Worm (Caenorhabditis elegans) whole organism, mixed stage, embryonic: ENCODE data around the gene F42A10.9.
A peak's percentile ranks its signal among the peaks of the same experiment; 100 is the strongest.

ENCODE experiments used
- M03D4.4 ChIP-seq: sonication (generic microtip); optimal IDR thresholded peaks from 2 replicates; lab custom pipeline; 2017; ENCODE audit warnings: mild to moderate bottlenecking, missing genetic modification characterization, missing compliant biosample characterization
- bed-3 ChIP-seq: fragments of 200-800 bp; sonication (Bioruptor generic); optimal IDR thresholded peaks from 3 replicates; lab custom pipeline; 2018; ENCODE audit warnings: mild to moderate bottlenecking, missing genetic modification characterization, moderate library complexity, missing compliant biosample characterization
- blmp-1 ChIP-seq: fragments of 150-350 bp; optimal IDR thresholded peaks from 2 replicates; lab custom pipeline; 2014; ENCODE audit warnings: missing biosample characterization, missing genetic modification characterization
- ceh-39 ChIP-seq: fragments of 150-350 bp; optimal IDR thresholded peaks from 2 replicates; lab custom pipeline; 2014; ENCODE audit warnings: missing biosample characterization, missing genetic modification characterization
- ceh-43 ChIP-seq: fragments of 200-800 bp; sonication (Bioruptor generic); optimal IDR thresholded peaks from 2 replicates; lab custom pipeline; 2018; ENCODE audit warnings: mild to moderate bottlenecking, missing genetic modification characterization, moderate library complexity, missing compliant biosample characterization
- ceh-83 ChIP-seq: fragments of 200-800 bp; sonication (Bioruptor generic); optimal IDR thresholded peaks from 2 replicates; lab custom pipeline; 2018; ENCODE audit warnings: mild to moderate bottlenecking, missing genetic modification characterization, missing compliant biosample characterization
- ces-1 ChIP-seq: fragments of 150-350 bp; optimal IDR thresholded peaks from 2 replicates; lab custom pipeline; 2014; ENCODE audit warnings: missing biosample characterization, missing genetic modification reagents, missing genetic modification characterization
- cnd-1 ChIP-seq: fragments of 200-800 bp; sonication (Bioruptor generic); optimal IDR thresholded peaks from 2 replicates; lab custom pipeline; 2018; ENCODE audit warnings: mild to moderate bottlenecking, missing genetic modification characterization, missing compliant biosample characterization
- drap-1 ChIP-seq: fragments of 200-800 bp; sonication (Bioruptor generic); optimal IDR thresholded peaks from 3 replicates; lab custom pipeline; 2018; ENCODE audit warnings: mild to moderate bottlenecking, missing genetic modification characterization, missing compliant biosample characterization
- elt-1 ChIP-seq: sonication (generic microtip); optimal IDR thresholded peaks from 2 replicates; lab custom pipeline; 2017; ENCODE audit warnings: missing genetic modification characterization, mild to moderate bottlenecking, missing compliant biosample characterization, antibody characterized with exemption, moderate library complexity, borderline replicate concordance; ENCODE audit not compliant: insufficient read depth
- elt-3 ChIP-seq: fragments of 150-350 bp; optimal IDR thresholded peaks from 2 replicates; lab custom pipeline; 2014; ENCODE audit warnings: missing biosample characterization, missing genetic modification characterization
- flh-1 ChIP-seq: fragments of 200-800 bp; sonication (Bioruptor generic); optimal IDR thresholded peaks from 2 replicates; lab custom pipeline; 2018; ENCODE audit warnings: mild to moderate bottlenecking, missing genetic modification characterization, moderate library complexity, missing compliant biosample characterization
- ham-2 ChIP-seq: fragments of 200-800 bp; sonication (Bioruptor generic); optimal IDR thresholded peaks from 2 replicates; lab custom pipeline; 2018; ENCODE audit warnings: mild to moderate bottlenecking, missing genetic modification characterization, missing compliant biosample characterization
- lin-13 ChIP-seq: fragments of 150-350 bp; optimal IDR thresholded peaks from 2 replicates; lab custom pipeline; 2014; ENCODE audit warnings: missing biosample characterization, missing genetic modification characterization
- lin-32 ChIP-seq: fragments of 200-800 bp; sonication (Bioruptor generic); optimal IDR thresholded peaks from 2 replicates; lab custom pipeline; 2018; ENCODE audit warnings: mild to moderate bottlenecking, missing genetic modification characterization, missing compliant biosample characterization
- lsy-2 ChIP-seq: fragments of 150-350 bp; optimal IDR thresholded peaks from 2 replicates; lab custom pipeline; 2014; ENCODE audit warnings: missing biosample characterization, missing genetic modification characterization
- mab-5 ChIP-seq: fragments of 150-350 bp; optimal IDR thresholded peaks from 2 replicates; lab custom pipeline; 2014; ENCODE audit warnings: missing biosample characterization, missing genetic modification characterization
- mep-1 ChIP-seq: fragments of 150-350 bp; optimal IDR thresholded peaks from 2 replicates; lab custom pipeline; 2017; ENCODE audit warnings: missing biosample characterization, missing genetic modification reagents, missing genetic modification characterization, inconsistent platforms
- mls-2 ChIP-seq: sonication (generic microtip); optimal IDR thresholded peaks from 2 replicates; lab custom pipeline; 2016; ENCODE audit warnings: mild to moderate bottlenecking, missing genetic modification characterization, moderate library complexity, missing compliant biosample characterization
- nhr-12 ChIP-seq: fragments of 150-350 bp; optimal IDR thresholded peaks from 2 replicates; lab custom pipeline; 2014; ENCODE audit warnings: missing biosample characterization, missing genetic modification characterization
- nhr-2 ChIP-seq: fragments of 150-350 bp; optimal IDR thresholded peaks from 2 replicates; lab custom pipeline; 2014; ENCODE audit warnings: missing biosample characterization, missing genetic modification characterization
- nhr-76 ChIP-seq: sonication (generic microtip); optimal IDR thresholded peaks from 2 replicates; lab custom pipeline; 2017; ENCODE audit warnings: missing biosample characterization, missing genetic modification characterization
- pha-4 ChIP-seq: fragments of 150-350 bp; optimal IDR thresholded peaks from 2 replicates; lab custom pipeline; 2018; ENCODE audit warnings: missing biosample characterization, missing genetic modification reagents, missing genetic modification characterization
- sem-2 ChIP-seq: fragments of 200-800 bp; sonication (Bioruptor generic); optimal IDR thresholded peaks from 2 replicates; lab custom pipeline; 2018; ENCODE audit warnings: mild to moderate bottlenecking, missing genetic modification characterization, missing compliant biosample characterization
- snpc-4 ChIP-seq: fragments of 150-350 bp; optimal IDR thresholded peaks from 2 replicates; lab custom pipeline; 2014; ENCODE audit warnings: missing biosample characterization, missing genetic modification characterization
- sptf-1 ChIP-seq: sonication (generic microtip); optimal IDR thresholded peaks from 2 replicates; lab custom pipeline; 2017; ENCODE audit warnings: mild to moderate bottlenecking, missing genetic modification characterization, moderate library complexity, missing compliant biosample characterization
- tbx-8 ChIP-seq: fragments of 200-800 bp; sonication (Bioruptor generic); optimal IDR thresholded peaks from 2 replicates; lab custom pipeline; 2018; ENCODE audit warnings: mild to moderate bottlenecking, missing genetic modification characterization, moderate library complexity, missing compliant biosample characterization
- unc-120 ChIP-seq: sonication (generic microtip); optimal IDR thresholded peaks from 2 replicates; lab custom pipeline; 2017; ENCODE audit warnings: missing genetic modification characterization, missing compliant biosample characterization; ENCODE audit not compliant: poor library complexity, severe bottlenecking
- ztf-11 ChIP-seq: fragments of 150-350 bp; optimal IDR thresholded peaks from 2 replicates; lab custom pipeline; 2014; ENCODE audit warnings: missing biosample characterization, missing genetic modification characterization

Gene F42A10.9

ce11 chrIII:6164253-6164971 lies at the start of gene F42A10.9:
Gene F42A10.9, plus strand, starts transcription at chrIII:6164573.
- TF ChIP-seq tbx-8 (GFP tag; lab: Kevin White, UChicago) (no peak), blmp-1 (tag; lab: Kevin White, UChicago) (no peak)

ce11 chrIII:6116281-6116886 lies 48.0 kb upstream of the F42A10.9 start, which contains the start of gene nmt-1:
Gene nmt-1, minus strand, starts transcription at chrIII:6116331.
- TF ChIP-seq nhr-2 (tag; lab: Kevin White, UChicago) (no peak), blmp-1 (tag; lab: Kevin White, UChicago) (no peak), elt-3 (tag; lab: Kevin White, UChicago) (no peak), ces-1 (GFP tag; lab: Kevin White, UChicago) (peak; percentile 73), drap-1 (GFP tag; lab: Kevin White, UChicago) (no peak), lin-32 (no peak), pha-4 (tag; lab: Kevin White, UChicago) (no peak), mep-1 (tag; lab: Kevin White, UChicago) (peak; percentile 19), M03D4.4 (tag; lab: Kevin White, UChicago) (no peak), lsy-2 (tag; lab: Kevin White, UChicago) (peak; percentile 53), tbx-8 (GFP tag; lab: Kevin White, UChicago) (no peak), ztf-11 (tag; lab: Kevin White, UChicago) (no peak)

ce11 chrIII:6116981-6117380 lies 47.4 kb upstream of the F42A10.9 start:
- TF ChIP-seq nhr-12 (tag; lab: Kevin White, UChicago), result no peak
- TF ChIP-seq, all 35 proteins: peak for 0

ce11 chrIII:6118320-6118719 lies 46.1 kb upstream of the F42A10.9 start, which contains the start of gene kin-18:
Gene kin-18, plus strand, starts transcription at chrIII:6118620.
- TF ChIP-seq lin-13 (tag; lab: Kevin White, UChicago), result no peak
- no peak for TF ChIP-seq ces-1 (GFP tag; lab: Kevin White, UChicago)
- no peak for TF ChIP-seq lsy-2 (tag; lab: Kevin White, UChicago)
- no peak for TF ChIP-seq snpc-4
- no peak for TF ChIP-seq ceh-39 (tag; lab: Kevin White, UChicago)
- TF ChIP-seq mab-5, result no peak
- TF ChIP-seq ceh-83 (GFP tag; lab: Kevin White, UChicago), result no peak
- no peak for TF ChIP-seq nhr-76 (tag; lab: Kevin White, UChicago)
- no peak for TF ChIP-seq elt-3 (tag; lab: Kevin White, UChicago)

- TF ChIP-seq elt-1 (no peak), lin-32 (no peak), snpc-4 (no peak), ceh-43 (GFP tag; lab: Kevin White, UChicago) (no peak), M03D4.4 (tag; lab: Kevin White, UChicago) (no peak), sem-2 (GFP tag; lab: Kevin White, UChicago) (no peak)
Measured at ce11 chrIII:6120990-6121389, 43.4 kb upstream of the F42A10.9 start.

- TF ChIP-seq flh-1 (GFP tag; lab: Kevin White, UChicago) (no peak), unc-120 (tag; lab: Kevin White, UChicago) (peak; percentile 1)
- TF ChIP-seq, all 35 proteins: peak for 1
Measured at ce11 chrIII:6123647-6124046, 40.7 kb upstream of the F42A10.9 start.

- TF ChIP-seq tbx-8 (GFP tag; lab: Kevin White, UChicago), result no peak
- peak; percentile 91 for TF ChIP-seq elt-1
Measured at ce11 chrIII:6132068-6132467, 32.3 kb upstream of the F42A10.9 start.

- peak; percentile 23 for TF ChIP-seq flh-1 (GFP tag; lab: Kevin White, UChicago)
- peak; percentile 77 for TF ChIP-seq drap-1 (GFP tag; lab: Kevin White, UChicago)
- peak; percentile 70 for TF ChIP-seq mls-2
- TF ChIP-seq ham-2 (GFP tag; lab: Kevin White, UChicago), result peak; percentile 9
- peak; percentile 26 for TF ChIP-seq bed-3 (GFP tag; lab: Kevin White, UChicago)
- peak; percentile 56 for TF ChIP-seq lin-32
- TF ChIP-seq cnd-1 (tag; lab: Kevin White, UChicago), result peak; percentile 83
- TF ChIP-seq sem-2 (GFP tag; lab: Kevin White, UChicago), result peak; percentile 63
- TF ChIP-seq ceh-43 (GFP tag; lab: Kevin White, UChicago), result peak; percentile 53
- peak; percentile 81 for TF ChIP-seq M03D4.4 (tag; lab: Kevin White, UChicago)
- TF ChIP-seq ceh-83 (GFP tag; lab: Kevin White, UChicago), result peak; percentile 26
- TF ChIP-seq tbx-8 (GFP tag; lab: Kevin White, UChicago), result peak; percentile 32
- peak; percentile 88 for TF ChIP-seq sptf-1 (tag; lab: Kevin White, UChicago)
- TF ChIP-seq, all 35 proteins: peak for 13; not testable (repeated sequence) for 22
Measured at ce11 chrIII:6133389-6133789, 31.0 kb upstream of the F42A10.9 start.
